Fruit fly (Drosophila melanogaster): ENCODE data around the gene CG13978.

Gene CG13978

dm6 chr3R:27426702-27427101 lies 37.3 kb upstream of the CG13978 start:
- TF ChIP-seq CG3919 (GFP tag; optimal IDR thresholded peaks at IDR 0.05) (no peak), cyc (GFP tag; optimal IDR thresholded peaks at IDR 0.05) (no peak), CG11902 (GFP tag; optimal IDR thresholded peaks at IDR 0.05) (no peak), eg (GFP tag; IDR thresholded peaks at IDR 0.05) (no peak), pdm3 (GFP tag; optimal IDR thresholded peaks at IDR 0.05) (no peak), CG10669 (GFP tag; optimal IDR thresholded peaks at IDR 0.05) (no peak), CG15336 (GFP tag; IDR thresholded peaks at IDR 0.05) (no peak), CG8119 (GFP tag; IDR thresholded peaks at IDR 0.05) (no peak), CG6808 (GFP tag; optimal IDR thresholded peaks at IDR 0.05) (no peak), Hr39 (GFP tag; optimal IDR thresholded peaks at IDR 0.05) (no peak), CG9139 (GFP tag; optimal IDR thresholded peaks at IDR 0.05) (no peak)

dm6 chr3R:27437308-27437707 lies 26.7 kb upstream of the CG13978 start, which contains the start of gene side:
side (minus strand) TSS chr3R:27437482.
- TF ChIP-seq CG4318 (GFP tag; optimal IDR thresholded peaks at IDR 0.05) (no peak), CG3919 (GFP tag; optimal IDR thresholded peaks at IDR 0.05) (peak; percentile 26), svp (GFP tag) (no peak), CG6808 (GFP tag; optimal IDR thresholded peaks at IDR 0.05) (no peak), Eip75B (GFP tag; optimal IDR thresholded peaks at IDR 0.05) (no peak), cyc (GFP tag; optimal IDR thresholded peaks at IDR 0.05) (no peak), CG9139 (GFP tag; optimal IDR thresholded peaks at IDR 0.05) (no peak)

DNA sequence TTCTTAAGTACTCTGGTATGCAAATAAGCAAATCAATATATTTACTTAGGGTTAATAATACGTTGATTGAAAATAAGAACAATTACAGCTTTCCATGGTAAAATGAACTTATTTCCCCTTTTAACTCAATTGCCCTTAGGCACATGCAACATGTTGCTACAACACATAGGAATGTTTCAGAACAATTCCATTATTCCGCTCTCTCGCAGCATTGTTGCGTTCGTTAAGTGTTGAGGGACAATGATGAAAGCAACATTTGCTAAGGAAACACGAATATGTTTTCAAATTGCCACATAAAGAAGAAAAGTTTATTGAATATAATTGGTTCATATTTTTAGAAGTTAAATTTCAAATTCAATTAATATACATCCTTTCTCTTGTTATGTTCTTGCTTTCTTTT lies 25.6 kb upstream of the CG13978 start:
- TF ChIP-seq CG8319 (GFP tag; optimal IDR thresholded peaks at IDR 0.05) (no peak), spab (GFP tag; optimal IDR thresholded peaks at IDR 0.05) (no peak), fd85E (GFP tag; optimal IDR thresholded peaks at IDR 0.05) (no peak), Hr4 (GFP tag; optimal IDR thresholded peaks at IDR 0.05) (no peak), CG1621 (tag; optimal IDR thresholded peaks at IDR 0.05) (no peak), Ets21C (GFP tag; optimal IDR thresholded peaks at IDR 0.05) (no peak), achi (GFP tag; optimal IDR thresholded peaks at IDR 0.05) (no peak), Met (GFP tag; optimal IDR thresholded peaks at IDR 0.05) (no peak), CG10631 (GFP tag; optimal IDR thresholded peaks at IDR 0.05) (no peak), dsx (GFP tag; optimal IDR thresholded peaks at IDR 0.05; ENCODE audit: poor library complexity, severe bottlenecking) (no peak), Smox (GFP tag; optimal IDR thresholded peaks at IDR 0.05) (no peak), Eip93F (GFP tag; optimal IDR thresholded peaks at IDR 0.05) (no peak), vri (GFP tag; optimal IDR thresholded peaks at IDR 0.05) (no peak), Hr38 (GFP tag; optimal IDR thresholded peaks at IDR 0.05) (no peak), Sox102F (GFP tag; optimal IDR thresholded peaks at IDR 0.05) (no peak), CG11902 (GFP tag; optimal IDR thresholded peaks at IDR 0.05) (no peak), Blimp-1 (GFP tag; optimal IDR thresholded peaks at IDR 0.05) (no peak)

dm6 chr3R:27440012-27440411 lies 24.0 kb upstream of the CG13978 start, which contains the start of gene CG43447:
CG43447 (plus strand) TSS chr3R:27440312.
- no peak for TF ChIP-seq Blimp-1 (GFP tag; optimal IDR thresholded peaks at IDR 0.05)
- TF ChIP-seq fkh (GFP tag; optimal IDR thresholded peaks at IDR 0.05): no peak
- TF ChIP-seq achi (GFP tag; optimal IDR thresholded peaks at IDR 0.05): no peak
- TF ChIP-seq vri (GFP tag; optimal IDR thresholded peaks at IDR 0.05): no peak
- TF ChIP-seq CG15336 (GFP tag; IDR thresholded peaks at IDR 0.05): no peak
- no peak for TF ChIP-seq CG3919 (GFP tag; optimal IDR thresholded peaks at IDR 0.05)
- TF ChIP-seq CG4318 (GFP tag; optimal IDR thresholded peaks at IDR 0.05): no peak
- TF ChIP-seq esn (GFP tag; optimal IDR thresholded peaks at IDR 0.05): no peak
- no peak for TF ChIP-seq Lpt (GFP tag; optimal IDR thresholded peaks at IDR 0.05)
- no peak for TF ChIP-seq CG16779 (tag; optimal IDR thresholded peaks at IDR 0.05)

DNA sequence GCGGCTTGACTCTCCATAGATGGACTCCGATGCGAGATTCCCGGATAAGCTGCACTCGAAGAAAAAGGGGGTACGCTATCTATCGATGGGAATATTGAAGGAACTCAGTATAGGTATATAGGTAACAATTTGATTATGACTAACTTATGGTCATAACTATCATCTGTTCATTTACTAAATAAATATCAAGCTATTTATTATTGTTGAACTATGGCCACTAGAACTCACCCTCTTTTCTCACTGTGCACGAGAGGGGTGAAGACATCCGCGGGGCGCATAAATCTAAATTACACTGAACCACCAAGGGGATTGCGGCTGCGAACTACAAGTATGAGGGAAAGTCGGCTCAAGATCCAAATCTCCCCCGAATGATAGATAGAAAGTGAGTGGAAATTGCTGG lies 23.4 kb upstream of the CG13978 start, which contains the start of gene CG44290:
Gene CG44290, minus strand, starts transcription at position 317 of the 400 bp plus-strand sequence.
- TF ChIP-seq svp (GFP tag): peak; percentile 49
- no peak for TF ChIP-seq CG15336 (GFP tag; IDR thresholded peaks at IDR 0.05)

Measured in whole organism, prepupa.